Fruit fly (Drosophila melanogaster): Measurements from ENCODE around the gene Fibp.

Gene Fibp

dm6 chr3L:19804908-19805307 lies 12.9 kb downstream of the Fibp start, which contains the start of the genes TORIP and Ccdc58:
TORIP (minus strand) TSS chr3L:19805080.
Ccdc58 (plus strand) TSS chr3L:19805181.
- TF ChIP-seq Pif1A (GFP tag; optimal IDR thresholded peaks at IDR 0.05): no peak
- TF ChIP-seq D1 (tag; optimal IDR thresholded peaks at IDR 0.05): no peak
- TF ChIP-seq Snoo (tag; optimal IDR thresholded peaks at IDR 0.05): no peak
- TF ChIP-seq gl (tag; optimal IDR thresholded peaks at IDR 0.05): no peak
- TF ChIP-seq CG14655 (GFP tag; optimal IDR thresholded peaks at IDR 0.05): no peak
- TF ChIP-seq CG10348 (GFP tag; IDR thresholded peaks at IDR 0.05): no peak
- no peak for TF ChIP-seq CG9948 (tag; optimal IDR thresholded peaks at IDR 0.05)
- TF ChIP-seq EcR (GFP tag; optimal IDR thresholded peaks at IDR 0.05): no peak
- no peak for TF ChIP-seq CG8159 (tag; optimal IDR thresholded peaks at IDR 0.05)
- TF ChIP-seq CG12605 (GFP tag; IDR thresholded peaks at IDR 0.05): no peak
- TF ChIP-seq Pif1B (GFP tag; optimal IDR thresholded peaks at IDR 0.05): no peak
- TF ChIP-seq fd96Ca (GFP tag; IDR thresholded peaks at IDR 0.05): no peak
- no peak for TF ChIP-seq CG17806 (tag; optimal IDR thresholded peaks at IDR 0.05)
- no peak for TF ChIP-seq CG4496 (GFP tag; IDR thresholded peaks at IDR 0.05)

dm6 chr3L:19801105-19801504 lies 16.7 kb downstream of the Fibp start, which contains the start of gene CG14102:
CG14102 (minus strand) TSS chr3L:19801291.
- TF ChIP-seq Snoo (tag; optimal IDR thresholded peaks at IDR 0.05) (no peak), CG9948 (tag; optimal IDR thresholded peaks at IDR 0.05) (no peak), CG8159 (tag; optimal IDR thresholded peaks at IDR 0.05) (no peak), CG34367 (tag; optimal IDR thresholded peaks at IDR 0.05) (no peak), fd96Ca (GFP tag; IDR thresholded peaks at IDR 0.05) (no peak), Ets98B (GFP tag; IDR thresholded peaks at IDR 0.05) (no peak), CG13204 (GFP tag; optimal IDR thresholded peaks at IDR 0.05) (no peak), D1 (tag; optimal IDR thresholded peaks at IDR 0.05) (no peak), CG14655 (GFP tag; optimal IDR thresholded peaks at IDR 0.05) (no peak), CG12605 (GFP tag; IDR thresholded peaks at IDR 0.05) (no peak), CG15710 (tag; optimal IDR thresholded peaks at IDR 0.05) (no peak), CG8301 (tag; optimal IDR thresholded peaks at IDR 0.05) (no peak), rn (GFP tag; IDR thresholded peaks at IDR 0.05) (no peak), CG17806 (tag; optimal IDR thresholded peaks at IDR 0.05) (no peak), CG4496 (GFP tag; IDR thresholded peaks at IDR 0.05) (no peak), CG32121 (GFP tag; IDR thresholded peaks at IDR 0.05) (no peak), EcR (GFP tag; optimal IDR thresholded peaks at IDR 0.05) (no peak)

- no peak for TF ChIP-seq CG17806 (tag; optimal IDR thresholded peaks at IDR 0.05)
- TF ChIP-seq D1 (tag; optimal IDR thresholded peaks at IDR 0.05): no peak
- TF ChIP-seq CG10348 (GFP tag; IDR thresholded peaks at IDR 0.05): no peak
- no peak for TF ChIP-seq CG8301 (tag; optimal IDR thresholded peaks at IDR 0.05)
- no peak for TF ChIP-seq Snoo (tag; optimal IDR thresholded peaks at IDR 0.05)
- no peak for TF ChIP-seq CG12605 (GFP tag; IDR thresholded peaks at IDR 0.05)
- no peak for TF ChIP-seq CG13204 (GFP tag; optimal IDR thresholded peaks at IDR 0.05)
- no peak for TF ChIP-seq Pif1A (GFP tag; optimal IDR thresholded peaks at IDR 0.05)
- no peak for TF ChIP-seq Pif1B (GFP tag; optimal IDR thresholded peaks at IDR 0.05)
- TF ChIP-seq CG14655 (GFP tag; optimal IDR thresholded peaks at IDR 0.05): no peak
- TF ChIP-seq CG32121 (GFP tag; IDR thresholded peaks at IDR 0.05): no peak
- no peak for TF ChIP-seq rn (GFP tag; IDR thresholded peaks at IDR 0.05)
- TF ChIP-seq EcR (GFP tag; optimal IDR thresholded peaks at IDR 0.05): no peak
Measured at dm6 chr3L:19798978-19799377, 18.8 kb downstream of the Fibp start, which contains the start of gene Ir76a. Ir76a (plus strand) TSS chr3L:19799278.

- TF ChIP-seq CG8301 (tag; optimal IDR thresholded peaks at IDR 0.05): peak; percentile 89
- TF ChIP-seq Pif1A (GFP tag; optimal IDR thresholded peaks at IDR 0.05): peak; percentile 98
- TF ChIP-seq Ets98B (GFP tag; IDR thresholded peaks at IDR 0.05): peak; percentile 78
- TF ChIP-seq D1 (tag; optimal IDR thresholded peaks at IDR 0.05): peak; percentile 84
- peak; percentile 50 for TF ChIP-seq gl (tag; optimal IDR thresholded peaks at IDR 0.05)
- peak; percentile 82 for TF ChIP-seq CG17806 (tag; optimal IDR thresholded peaks at IDR 0.05)
- peak; percentile 82 for TF ChIP-seq fd96Ca (GFP tag; IDR thresholded peaks at IDR 0.05)
- TF ChIP-seq EcR (GFP tag; optimal IDR thresholded peaks at IDR 0.05): no peak
- peak; percentile 43; the same call in 1 of the 2 replicates for TF ChIP-seq CG12605 (GFP tag; IDR thresholded peaks at IDR 0.05)
- peak; percentile 48; the same call in 1 of the 2 replicates for TF ChIP-seq CG10348 (GFP tag; IDR thresholded peaks at IDR 0.05)
- peak; percentile 80 for TF ChIP-seq CG32121 (GFP tag; IDR thresholded peaks at IDR 0.05)
- TF ChIP-seq CG13204 (GFP tag; optimal IDR thresholded peaks at IDR 0.05): no peak
- peak; percentile 85 for TF ChIP-seq CG9948 (tag; optimal IDR thresholded peaks at IDR 0.05)
- TF ChIP-seq CG4496 (GFP tag; IDR thresholded peaks at IDR 0.05): peak; percentile 84
- no peak for TF ChIP-seq CG14655 (GFP tag; optimal IDR thresholded peaks at IDR 0.05)
- peak; percentile 85 for TF ChIP-seq CG15710 (tag; optimal IDR thresholded peaks at IDR 0.05)
- peak; percentile 86 for TF ChIP-seq Snoo (tag; optimal IDR thresholded peaks at IDR 0.05)
- peak; percentile 10; the same call in 1 of the 2 replicates for TF ChIP-seq rn (GFP tag; IDR thresholded peaks at IDR 0.05)
- peak; percentile 75 for TF ChIP-seq CG34367 (tag; optimal IDR thresholded peaks at IDR 0.05)
- peak; percentile 97 for TF ChIP-seq Pif1B (GFP tag; optimal IDR thresholded peaks at IDR 0.05)
- TF ChIP-seq CG8159 (tag; optimal IDR thresholded peaks at IDR 0.05): peak; percentile 90
Measured at dm6 chr3L:19794203-19794802, 23.5 kb downstream of the Fibp start.

- no peak for TF ChIP-seq CG15710 (tag; optimal IDR thresholded peaks at IDR 0.05)
- no peak for TF ChIP-seq CG14655 (GFP tag; optimal IDR thresholded peaks at IDR 0.05)
- no peak for TF ChIP-seq Ets98B (GFP tag; IDR thresholded peaks at IDR 0.05)
- no peak for TF ChIP-seq CG10348 (GFP tag; IDR thresholded peaks at IDR 0.05)
- no peak for TF ChIP-seq EcR (GFP tag; optimal IDR thresholded peaks at IDR 0.05)
- no peak for TF ChIP-seq CG13204 (GFP tag; optimal IDR thresholded peaks at IDR 0.05)
- no peak for TF ChIP-seq gl (tag; optimal IDR thresholded peaks at IDR 0.05)
Measured at dm6 chr3L:19793438-19793998, 24.2 kb downstream of the Fibp start, which contains the start of the genes CG42637, Gyc76C and SREBP. CG42637 (minus strand) TSS chr3L:19793569. Gyc76C (minus strand) TSS chr3L:19793569. SREBP (plus strand) TSS chr3L:19793935.
